Fruit fly (Drosophila melanogaster): ENCODE results near the gene TyrRS.
A peak's percentile ranks its signal among the peaks of the same experiment; 100 is the strongest.

Gene TyrRS

DNA sequence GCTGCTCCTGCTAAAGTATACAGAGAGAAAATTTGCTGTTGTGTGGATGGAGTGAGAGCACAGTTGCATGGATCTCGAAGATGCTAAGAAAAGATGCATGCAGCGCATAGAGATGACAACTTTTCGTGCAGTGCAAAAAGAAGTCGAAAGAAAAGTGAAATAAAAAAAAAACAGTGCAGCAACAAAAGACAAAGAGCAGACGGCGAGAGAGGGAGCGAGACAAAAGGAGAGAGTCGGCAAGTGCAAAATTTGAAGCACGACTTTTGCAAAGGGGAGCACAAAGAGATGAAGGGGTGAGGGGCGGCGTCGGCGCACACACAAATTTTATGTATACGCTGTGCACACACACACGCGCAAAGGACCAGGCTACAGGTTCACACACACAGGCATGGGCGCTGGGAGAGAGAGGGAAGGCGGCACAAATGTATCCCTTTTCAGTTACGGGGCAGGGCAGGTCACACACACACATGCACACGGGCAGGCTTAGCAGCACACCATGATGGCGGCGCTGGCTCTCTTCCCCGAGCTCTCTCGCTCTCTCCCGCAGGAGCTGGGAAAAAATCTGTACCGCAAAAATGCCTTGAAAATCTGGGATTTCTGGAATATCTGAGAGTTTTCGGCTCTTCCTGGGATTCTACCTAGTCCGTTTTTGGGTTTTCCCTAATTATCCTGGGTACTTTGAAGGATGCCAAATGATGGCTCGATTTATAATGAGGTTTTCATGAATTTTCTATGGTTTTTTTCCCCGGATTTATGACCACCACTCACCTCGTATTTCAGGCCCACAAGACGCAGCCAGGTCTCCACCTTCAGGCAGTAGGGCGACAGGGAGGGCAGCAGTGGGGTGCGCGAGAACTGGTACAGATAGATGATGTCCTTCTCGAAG lies 8.6 kb downstream of the TyrRS start:
- TF ChIP-seq Sp1 (GFP tag; optimal IDR thresholded peaks at IDR 0.05) (peak; percentile 81), woc (GFP tag; optimal IDR thresholded peaks at IDR 0.05) (peak; percentile 90), CG9705 (GFP tag; optimal IDR thresholded peaks at IDR 0.05) (peak; percentile 65), br (GFP tag; optimal IDR thresholded peaks at IDR 0.05) (peak; percentile 85), jim (GFP tag; optimal IDR thresholded peaks at IDR 0.05) (no peak), Vsx2 (GFP tag; optimal IDR thresholded peaks at IDR 0.05; ENCODE audit: partially characterized antibody) (no peak), dl (GFP tag; optimal IDR thresholded peaks at IDR 0.05; ENCODE audit: insufficient read depth in 1 of 2, partially characterized antibody in 2 of 2) (peak; percentile 44 to 53), Jra (GFP tag; optimal IDR thresholded peaks at IDR 0.05) (peak; percentile 23), Hr78 (GFP tag; optimal IDR thresholded peaks at IDR 0.05) (no peak), h (GFP tag; optimal IDR thresholded peaks at IDR 0.05) (peak; percentile 87), Abd-B (GFP tag; optimal IDR thresholded peaks at IDR 0.05) (no peak), brk (GFP tag; optimal IDR thresholded peaks at IDR 0.05) (peak; percentile 72), HLH106 (tag; optimal IDR thresholded peaks at IDR 0.05) (peak; percentile 72), CG32264 (GFP tag; optimal IDR thresholded peaks at IDR 0.05) (peak; percentile 67), foxo (GFP tag; optimal IDR thresholded peaks at IDR 0.05) (peak in 1 of 2 experiments; percentile 83), Hnf4 (GFP tag; optimal IDR thresholded peaks at IDR 0.05) (peak; percentile 81), Mio (GFP tag; optimal IDR thresholded peaks at IDR 0.05) (no peak), ey (GFP tag; optimal IDR thresholded peaks at IDR 0.05) (peak; percentile 83), N (GFP tag; optimal IDR thresholded peaks at IDR 0.05) (peak; percentile 58), sv (GFP tag; optimal IDR thresholded peaks at IDR 0.05) (no peak), dsf (GFP tag; optimal IDR thresholded peaks at IDR 0.05; ENCODE audit: borderline replicate concordance) (no peak), CrebA (GFP tag; optimal IDR thresholded peaks at IDR 0.05; ENCODE audit: borderline replicate concordance) (no peak), Myc (optimal IDR thresholded peaks at IDR 0.05) (no peak), psq (GFP tag; optimal IDR thresholded peaks at IDR 0.05) (peak; percentile 91), Dif (GFP tag; optimal IDR thresholded peaks at IDR 0.05; ENCODE audit: partially characterized antibody) (peak; percentile 78), Hr83 (GFP tag; optimal IDR thresholded peaks at IDR 0.05; ENCODE audit: poor library complexity, severe bottlenecking) (peak; percentile 47), usp (GFP tag; optimal IDR thresholded peaks at IDR 0.05) (no peak), sage (GFP tag; optimal IDR thresholded peaks at IDR 0.05) (peak; percentile 57), GATAd (GFP tag; optimal IDR thresholded peaks at IDR 0.05) (no peak), pan (optimal IDR thresholded peaks at IDR 0.05) (no peak), OdsH (GFP tag; optimal IDR thresholded peaks at IDR 0.05) (peak; percentile 76), lola (GFP tag; optimal IDR thresholded peaks at IDR 0.05) (no peak), tai (GFP tag; optimal IDR thresholded peaks at IDR 0.05) (no peak), rgr (GFP tag; optimal IDR thresholded peaks at IDR 0.05) (peak; percentile 83), fru (GFP tag; optimal IDR thresholded peaks at IDR 0.05) (peak; percentile 88), Dfd (GFP tag; optimal IDR thresholded peaks at IDR 0.05) (no peak), Rel (GFP tag; optimal IDR thresholded peaks at IDR 0.05) (peak; percentile 27), Rel (tag; optimal IDR thresholded peaks at IDR 0.05) (no peak), dmrt93B (GFP tag; optimal IDR thresholded peaks at IDR 0.05) (peak; percentile 35)

DNA sequence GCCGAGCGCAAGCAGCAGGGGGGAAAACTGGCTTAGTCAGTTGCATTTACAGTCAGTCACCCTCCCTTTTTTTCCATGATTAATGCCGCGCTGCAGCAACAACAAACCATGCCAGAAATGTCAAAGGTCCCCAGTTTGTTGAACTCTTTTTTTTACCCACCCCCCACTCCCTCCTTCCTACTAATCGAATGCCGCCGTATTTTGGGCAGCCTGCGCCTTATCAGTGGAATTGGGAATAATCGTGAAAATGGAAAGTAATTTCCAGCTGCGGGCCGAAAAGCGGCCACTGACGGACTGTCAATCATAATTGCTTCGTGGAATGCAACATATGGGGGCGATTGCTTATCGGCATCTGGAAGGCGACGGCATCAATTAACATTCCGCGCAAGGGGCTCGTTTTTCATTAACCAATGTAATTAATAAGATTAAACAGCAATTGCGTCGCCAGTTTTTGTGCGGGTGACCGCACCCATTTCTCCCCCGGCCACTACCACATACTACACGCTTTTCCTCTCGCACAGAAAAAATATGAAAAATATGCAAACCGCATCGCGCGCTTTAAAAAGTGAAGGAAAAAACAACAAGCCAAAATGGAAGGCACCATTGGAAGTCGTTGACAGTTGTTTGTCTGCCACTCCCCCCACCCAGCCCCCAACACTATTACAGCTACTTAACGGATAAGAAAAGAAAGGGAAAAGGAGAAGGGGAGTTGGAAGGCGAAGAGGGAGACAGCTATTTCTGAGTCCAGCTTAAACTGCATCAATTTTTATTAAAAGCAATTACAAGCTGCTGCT lies 9.5 kb downstream of the TyrRS start:
- TF ChIP-seq ey (GFP tag; optimal IDR thresholded peaks at IDR 0.05) (no peak), woc (GFP tag; optimal IDR thresholded peaks at IDR 0.05) (no peak), CG32264 (GFP tag; optimal IDR thresholded peaks at IDR 0.05) (no peak), usp (GFP tag; optimal IDR thresholded peaks at IDR 0.05) (no peak), Dif (GFP tag; optimal IDR thresholded peaks at IDR 0.05; ENCODE audit: partially characterized antibody) (peak; percentile 1), GATAd (GFP tag; optimal IDR thresholded peaks at IDR 0.05) (no peak), dsf (GFP tag; optimal IDR thresholded peaks at IDR 0.05; ENCODE audit: borderline replicate concordance) (no peak), Rel (GFP tag; optimal IDR thresholded peaks at IDR 0.05) (no peak), Rel (tag; optimal IDR thresholded peaks at IDR 0.05) (peak; percentile 19), sv (GFP tag; optimal IDR thresholded peaks at IDR 0.05) (no peak), Mio (GFP tag; optimal IDR thresholded peaks at IDR 0.05) (no peak), lola (GFP tag; optimal IDR thresholded peaks at IDR 0.05) (no peak), dmrt93B (GFP tag; optimal IDR thresholded peaks at IDR 0.05) (no peak), dl (GFP tag; optimal IDR thresholded peaks at IDR 0.05; ENCODE audit: insufficient read depth in 1 of 2, partially characterized antibody in 2 of 2) (no peak), sage (GFP tag; optimal IDR thresholded peaks at IDR 0.05) (no peak), HLH106 (tag; optimal IDR thresholded peaks at IDR 0.05) (no peak), Hr83 (GFP tag; optimal IDR thresholded peaks at IDR 0.05; ENCODE audit: poor library complexity, severe bottlenecking) (no peak), Abd-B (GFP tag; optimal IDR thresholded peaks at IDR 0.05) (no peak)

Data from whole organism, wandering third instar larva.